Worm (Caenorhabditis elegans): ENCODE data around the gene col-154.

DNA sequence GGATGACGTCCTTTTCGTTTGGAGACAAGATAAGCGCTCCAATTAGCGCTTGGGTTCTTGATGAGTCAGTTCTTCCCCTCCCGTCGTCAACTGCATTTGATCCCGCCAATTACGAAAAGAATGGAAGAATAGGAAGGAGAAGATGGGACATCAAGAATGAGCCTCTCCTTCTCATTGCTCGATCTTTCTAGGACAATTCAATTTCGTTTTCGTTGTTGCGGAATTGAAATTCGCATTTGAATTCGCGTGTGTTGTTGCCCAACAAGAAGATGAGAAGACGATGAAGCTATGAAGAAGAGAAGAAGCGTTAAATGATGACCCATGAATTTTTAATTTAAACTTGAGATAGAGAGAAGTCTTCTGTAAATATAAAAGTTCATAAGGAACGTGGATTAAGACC is 48.3 kb upstream of the col-154 start:
- TF ChIP-seq scrt-1 (GFP tag; IDR thresholded peaks at IDR 0.05) (no peak), ama-1 (optimal IDR thresholded peaks at IDR 0.05) (no peak)
